Worm (Caenorhabditis elegans): ENCODE measurements around the gene txt-17.

txt-17 gene

ce11 chrV:7093720-7094401, 40.9 kb upstream of the txt-17 start, which contains the start of gene nhr-135 (continued):
- TF ChIP-seq nhr-77 (tag; optimal IDR thresholded peaks at IDR 0.05), result peak; percentile 98
- TF ChIP-seq nhr-48 (tag; optimal IDR thresholded peaks at IDR 0.05), result peak; percentile 89
- no peak for TF ChIP-seq ZK546.5 (tag; optimal IDR thresholded peaks at IDR 0.05)
- no peak for TF ChIP-seq egl-27 (tag; optimal IDR thresholded peaks at IDR 0.05)
- TF ChIP-seq ceh-28 (tag; optimal IDR thresholded peaks at IDR 0.05), result no peak
- TF ChIP-seq fos-1 (tag; optimal IDR thresholded peaks at IDR 0.05), result peak; percentile 0
- TF ChIP-seq unc-62 (GFP tag; optimal IDR thresholded peaks at IDR 0.05 in 1 of 2), result peak in 1 of 2 experiments; percentile 32
- no peak for TF ChIP-seq unc-62 (tag; optimal IDR thresholded peaks at IDR 0.05)
- TF ChIP-seq nhr-6 (tag; optimal IDR thresholded peaks at IDR 0.05), result peak; percentile 6
- TF ChIP-seq aha-1 (tag), result peak; percentile 98
- TF ChIP-seq tag-97 (GFP tag; IDR thresholded peaks at IDR 0.05), result no peak
- TF ChIP-seq nhr-10 (tag; optimal IDR thresholded peaks at IDR 0.05), result peak; percentile 70
- peak; percentile 4 for TF ChIP-seq gei-8 (GFP tag; optimal IDR thresholded peaks at IDR 0.05)
- no peak for TF ChIP-seq mxl-2 (GFP tag; conservative IDR thresholded peaks at IDR 0.05)
- no peak for TF ChIP-seq nhr-11 (tag; optimal IDR thresholded peaks at IDR 0.05)
- no peak for TF ChIP-seq vab-7 (GFP tag; IDR thresholded peaks at IDR 0.05)
- TF ChIP-seq daf-16 (GFP tag; optimal IDR thresholded peaks at IDR 0.05), result peak in 1 of 2 experiments; percentile 7
- TF ChIP-seq daf-16 (tag; optimal IDR thresholded peaks at IDR 0.05), result peak; percentile 84
- peak; percentile 57 for TF ChIP-seq mes-2 (tag; optimal IDR thresholded peaks at IDR 0.05; ENCODE audit: poor library complexity, severe bottlenecking)
- TF ChIP-seq zip-2 (tag; optimal IDR thresholded peaks at IDR 0.05), result no peak
- TF ChIP-seq saeg-2 (GFP tag; IDR thresholded peaks at IDR 0.05), result 0 out of 2 replicates have a peak, but pooled peaks have one; percentile 45
- TF ChIP-seq spr-3 (GFP tag; optimal IDR thresholded peaks at IDR 0.05), result no peak
- TF ChIP-seq ama-1 (optimal IDR thresholded peaks at IDR 0.05), result no peak
- TF ChIP-seq ztf-7 (tag; optimal IDR thresholded peaks at IDR 0.05), result peak; percentile 32
- TF ChIP-seq set-16 (GFP tag; IDR thresholded peaks at IDR 0.05), result no peak
- TF ChIP-seq ctbp-1 (GFP tag; IDR thresholded peaks at IDR 0.05), result 0 out of 2 replicates have a peak, but pooled peaks have one; percentile 33
- TF ChIP-seq T20F7.1 (GFP tag; optimal IDR thresholded peaks at IDR 0.05), result no peak
- peak; percentile 5 for TF ChIP-seq cey-2 (tag; optimal IDR thresholded peaks at IDR 0.05; ENCODE audit: borderline replicate concordance, insufficient read depth)
- peak; percentile 82 to 97 for TF ChIP-seq mdl-1 (tag; optimal IDR thresholded peaks at IDR 0.05)
- TF ChIP-seq lsy-2 (tag; optimal IDR thresholded peaks at IDR 0.05), result peak in 1 of 2 experiments; percentile 46
- TF ChIP-seq F37D6.2 (tag; optimal IDR thresholded peaks at IDR 0.05), result no peak
- TF ChIP-seq hlh-30 (tag; optimal IDR thresholded peaks at IDR 0.05; ENCODE audit: insufficient read depth), result peak; percentile 90
- no peak for TF ChIP-seq Y48G9A.11 (GFP tag; IDR thresholded peaks at IDR 0.05)
- TF ChIP-seq ztf-11 (tag; optimal IDR thresholded peaks at IDR 0.05), result no peak
- TF ChIP-seq lin-15B (tag; optimal IDR thresholded peaks at IDR 0.05), result no peak

- peak; percentile 13 for TF ChIP-seq hlh-30 (tag; optimal IDR thresholded peaks at IDR 0.05; ENCODE audit: insufficient read depth)
- TF ChIP-seq dve-1 (tag; optimal IDR thresholded peaks at IDR 0.05; ENCODE audit: insufficient read depth), result peak; percentile 32
- TF ChIP-seq vab-7 (GFP tag; IDR thresholded peaks at IDR 0.05), result no peak
- TF ChIP-seq ama-1 (optimal IDR thresholded peaks at IDR 0.05), result peak; percentile 25
These were observed 38.3 kb upstream of the txt-17 start, which contains the start of gene nhr-286 for ce11 chrV:7091287-7091686. TSS of gene nhr-286 (minus strand) at chrV:7091610.

ce11 chrV:7089217-7089616, 36.2 kb upstream of the txt-17 start:
- TF ChIP-seq nhr-42 (GFP tag; IDR thresholded peaks at IDR 0.05) (no peak), mxl-2 (GFP tag; conservative IDR thresholded peaks at IDR 0.05) (no peak), rbr-2 (tag; optimal IDR thresholded peaks at IDR 0.05) (no peak), lin-15B (tag; optimal IDR thresholded peaks at IDR 0.05) (no peak), ztf-7 (tag; optimal IDR thresholded peaks at IDR 0.05) (no peak), T20F7.1 (GFP tag; optimal IDR thresholded peaks at IDR 0.05) (no peak), vab-7 (GFP tag; IDR thresholded peaks at IDR 0.05) (no peak), nhr-25 (tag; optimal IDR thresholded peaks at IDR 0.05; ENCODE audit: borderline replicate concordance, insufficient read depth) (peak; percentile 50), zip-11 (GFP tag; IDR thresholded peaks at IDR 0.05) (no peak), dmd-8 (GFP tag; IDR thresholded peaks at IDR 0.05) (no peak), ama-1 (optimal IDR thresholded peaks at IDR 0.05) (no peak), lsy-2 (tag; optimal IDR thresholded peaks at IDR 0.05) (peak in 1 of 2 experiments; percentile 39), tag-97 (GFP tag; IDR thresholded peaks at IDR 0.05) (no peak), unc-130 (GFP tag; optimal IDR thresholded peaks at IDR 0.05) (no peak), spr-3 (GFP tag; optimal IDR thresholded peaks at IDR 0.05) (no peak), dpl-1 (GFP tag; optimal IDR thresholded peaks at IDR 0.05) (peak; percentile 28), Y105C5A.15 (GFP tag; IDR thresholded peaks at IDR 0.05) (no peak), nhr-77 (tag; optimal IDR thresholded peaks at IDR 0.05) (peak; percentile 61), dve-1 (tag; optimal IDR thresholded peaks at IDR 0.05; ENCODE audit: insufficient read depth) (peak; percentile 43), aha-1 (tag) (peak; percentile 87), lim-7 (GFP tag; IDR thresholded peaks at IDR 0.05) (no peak), mep-1 (tag; optimal IDR thresholded peaks at IDR 0.05) (peak; percentile 40), cey-2 (tag; optimal IDR thresholded peaks at IDR 0.05; ENCODE audit: borderline replicate concordance, insufficient read depth) (no peak), Y48G9A.11 (GFP tag; IDR thresholded peaks at IDR 0.05) (no peak)

Data from whole organism, L4 larva.